Fruit fly (Drosophila melanogaster) whole organism, embryonic: ENCODE results near the gene thoc7.

ENCODE experiments used
- Atf-2 ChIP-seq: fragments of 200-800 bp; sonication (Bioruptor generic); optimal IDR thresholded peaks from 2 replicates; lab custom pipeline; 2016; ENCODE audit warnings: missing biosample characterization, missing genetic modification characterization
- BtbVII ChIP-seq: fragments of 200-800 bp; sonication (Bioruptor generic); optimal IDR thresholded peaks from 3 replicates; lab custom pipeline; 2017; ENCODE audit warnings: missing biosample characterization, mild to moderate bottlenecking, missing genetic modification characterization
- CG11504 ChIP-seq: fragments of 200-800 bp; sonication (Bioruptor generic); optimal IDR thresholded peaks from 3 replicates; lab custom pipeline; 2019; ENCODE audit warnings: missing biosample characterization, mild to moderate bottlenecking, missing genetic modification characterization, moderate library complexity
- CG11696 ChIP-seq: fragments of 200-800 bp; sonication (Bioruptor generic); IDR thresholded peaks from 2 replicates; pipeline ENCODE4 v1.3.6; 2022; ENCODE audit warnings: missing biosample characterization, missing genetic modification characterization
- CG12942 ChIP-seq: fragments of 200-800 bp; sonication (Bioruptor generic); optimal IDR thresholded peaks from 3 replicates; lab custom pipeline; 2016; ENCODE audit warnings: missing biosample characterization, missing genetic modification characterization
- CG13624 ChIP-seq: fragments of 200-800 bp; sonication (Bioruptor generic); optimal IDR thresholded peaks from 2 replicates; lab custom pipeline; 2016; ENCODE audit warnings: missing biosample characterization, missing genetic modification characterization
- CG13775 ChIP-seq: fragments of 200-800 bp; sonication (Bioruptor generic); optimal IDR thresholded peaks from 3 replicates; lab custom pipeline; 2017; ENCODE audit warnings: missing biosample characterization, mild to moderate bottlenecking, missing genetic modification characterization
- CG1603 ChIP-seq: fragments of 200-800 bp; sonication (Bioruptor generic); optimal IDR thresholded peaks from 2 replicates; lab custom pipeline; 2019; ENCODE audit warnings: missing biosample characterization, mild to moderate bottlenecking, missing genetic modification characterization, moderate library complexity
- CG17328 ChIP-seq: fragments of 200-800 bp; sonication (Bioruptor generic); IDR thresholded peaks from 2 replicates; pipeline ENCODE4 v1.3.6; 2022; ENCODE audit warnings: missing biosample characterization, missing genetic modification characterization
- CG17829 ChIP-seq: fragments of 200-800 bp; optimal IDR thresholded peaks from 2 replicates; lab custom pipeline; 2019; ENCODE audit warnings: missing biosample characterization, mild to moderate bottlenecking, missing genetic modification characterization, moderate library complexity
- CG1832 ChIP-seq: fragments of 200-800 bp; sonication (Bioruptor generic); optimal IDR thresholded peaks from 2 replicates; lab custom pipeline; 2017; ENCODE audit warnings: missing biosample characterization, mild to moderate bottlenecking, missing genetic modification characterization, inconsistent platforms
- CG2199 ChIP-seq: fragments of 200-800 bp; sonication (Bioruptor generic); IDR thresholded peaks from 3 replicates; pipeline ENCODE4 v1.3.6; 2022; ENCODE audit warnings: missing biosample characterization, missing genetic modification characterization
- CG4617 ChIP-seq: fragments of 200-800 bp; sonication (Bioruptor generic); optimal IDR thresholded peaks from 3 replicates; lab custom pipeline; 2016; ENCODE audit warnings: missing biosample characterization, missing genetic modification characterization, borderline replicate concordance
- CG6272 ChIP-seq: fragments of 200-800 bp; sonication (Bioruptor generic); IDR thresholded peaks from 2 replicates; pipeline ENCODE4 v1.3.6; 2022; ENCODE audit warnings: missing biosample characterization, missing genetic modification characterization
- CG6854 ChIP-seq: fragments of 200-800 bp; sonication (Bioruptor generic); optimal IDR thresholded peaks from 3 replicates; lab custom pipeline; 2017; ENCODE audit warnings: missing biosample characterization, mild to moderate bottlenecking, missing genetic modification characterization
- CG7928 ChIP-seq: fragments of 200-800 bp; sonication (Bioruptor generic); optimal IDR thresholded peaks from 2 replicates; lab custom pipeline; 2017; ENCODE audit warnings: missing biosample characterization, mild to moderate bottlenecking, missing genetic modification characterization
- CG8478 ChIP-seq: fragments of >200 bp; optimal IDR thresholded peaks from 2 replicates; lab custom pipeline; 2018
- CG8765 ChIP-seq: fragments of 200-800 bp; sonication (Bioruptor generic); IDR thresholded peaks from 2 replicates; pipeline ENCODE4 v1.3.6; 2022; ENCODE audit warnings: missing biosample characterization, missing genetic modification characterization
- Dip2 ChIP-seq: fragments of 200-800 bp; sonication (Bioruptor generic); IDR thresholded peaks from 2 replicates; pipeline ENCODE4 v1.3.6; 2022; ENCODE audit warnings: missing biosample characterization, missing genetic modification characterization
- Doc2 ChIP-seq: fragments of 200-800 bp; sonication (Bioruptor generic); IDR thresholded peaks from 2 replicates; pipeline ENCODE4 v1.3.6; 2022; ENCODE audit warnings: missing biosample characterization, missing genetic modification characterization
- E2f1 ChIP-seq: fragments of 200-800 bp; sonication (Bioruptor generic); IDR thresholded peaks from 2 replicates; pipeline ENCODE4 v1.3.6; 2022; ENCODE audit warnings: missing biosample characterization, missing genetic modification characterization
- Elba2 ChIP-seq: fragments of 200-800 bp; sonication (Bioruptor generic); optimal IDR thresholded peaks from 3 replicates; lab custom pipeline; 2016; ENCODE audit warnings: missing biosample characterization, missing genetic modification characterization
- HHEX ChIP-seq: fragments of 200-800 bp; sonication (Bioruptor generic); optimal IDR thresholded peaks from 3 replicates; lab custom pipeline; 2017; ENCODE audit warnings: missing biosample characterization, mild to moderate bottlenecking, missing genetic modification characterization, missing genetic modification reagents
- HLH4C ChIP-seq: fragments of 200-800 bp; sonication (Bioruptor generic); IDR thresholded peaks from 3 replicates; pipeline ENCODE4 v1.3.6; 2022; ENCODE audit warnings: missing biosample characterization, missing genetic modification characterization; ENCODE audit not compliant: partially characterized antibody
- HmgD ChIP-seq: fragments of 200-800 bp; sonication (Bioruptor generic); optimal IDR thresholded peaks from 3 replicates; lab custom pipeline; 2016; ENCODE audit warnings: missing biosample characterization, missing genetic modification characterization
- Max ChIP-seq: fragments of 200-800 bp; sonication (Bioruptor generic); optimal IDR thresholded peaks from 2 replicates; lab custom pipeline; 2016; ENCODE audit warnings: missing biosample characterization, mild to moderate bottlenecking, missing genetic modification characterization
- Med ChIP-seq: fragments of 200-800 bp; sonication (Bioruptor generic); peaks from one replicate; lab custom pipeline; 2016; ENCODE audit warnings: missing biosample characterization, missing genetic modification characterization, mild to moderate bottlenecking, inconsistent platforms, moderate library complexity
- Meics ChIP-seq: fragments of 200-800 bp; sonication (Bioruptor generic); optimal IDR thresholded peaks from 2 replicates; lab custom pipeline; 2017; ENCODE audit warnings: missing biosample characterization, mild to moderate bottlenecking, missing genetic modification characterization
- Mrtf ChIP-seq: fragments of 200-800 bp; sonication (Bioruptor generic); IDR thresholded peaks from 3 replicates; pipeline ENCODE4 v1.3.6; 2022; ENCODE audit warnings: missing biosample characterization, missing genetic modification characterization
- Neu2 ChIP-seq: fragments of 200-800 bp; sonication (Bioruptor generic); optimal IDR thresholded peaks from 3 replicates; lab custom pipeline; 2016; ENCODE audit warnings: missing biosample characterization, missing genetic modification characterization, borderline replicate concordance
- Rfx ChIP-seq: fragments of 200-800 bp; sonication (Bioruptor generic); IDR thresholded peaks from 2 replicates; pipeline ENCODE4 v1.3.6; 2022; ENCODE audit warnings: missing biosample characterization, missing genetic modification characterization
- Trl ChIP-seq, 3 experiments: fragments of >200 bp in 2 of 3; fragments of 200-800 bp in 1 of 3; sonication (Bioruptor generic) in 1 of 3; optimal IDR thresholded peaks; 2 replicates in 1 of 3; 3 replicates in 2 of 3; lab custom pipeline; 2016 to 2017; ENCODE audit warnings: missing biosample characterization in 1 of 3, missing genetic modification characterization in 1 of 3
- cwo ChIP-seq: fragments of 200-800 bp; sonication (Bioruptor generic); optimal IDR thresholded peaks from 3 replicates; lab custom pipeline; 2017; ENCODE audit warnings: missing biosample characterization, missing genetic modification characterization, mild to moderate bottlenecking, moderate library complexity, missing genetic modification reagents
- dmrt11E ChIP-seq: fragments of 200-800 bp; sonication (Bioruptor generic); optimal IDR thresholded peaks from 3 replicates; lab custom pipeline; 2018; ENCODE audit warnings: missing biosample characterization, mild to moderate bottlenecking, missing genetic modification characterization, moderate library complexity
- exex ChIP-seq: fragments of 200-800 bp; sonication (Bioruptor generic); optimal IDR thresholded peaks from 4 replicates; lab custom pipeline; 2018; ENCODE audit warnings: missing biosample characterization, mild to moderate bottlenecking, missing genetic modification characterization, moderate library complexity
- fd3F ChIP-seq: fragments of 200-800 bp; sonication (Bioruptor generic); optimal IDR thresholded peaks from 2 replicates; lab custom pipeline; 2018; ENCODE audit warnings: missing biosample characterization, mild to moderate bottlenecking, missing genetic modification characterization, moderate library complexity
- gfzf ChIP-seq: fragments of 200-800 bp; sonication (Bioruptor generic); optimal IDR thresholded peaks from 2 replicates; lab custom pipeline; 2016; ENCODE audit warnings: missing biosample characterization, mild to moderate bottlenecking, missing genetic modification characterization, moderate library complexity
- hbn ChIP-seq: fragments of 200-800 bp; sonication (Bioruptor generic); IDR thresholded peaks from 2 replicates; pipeline ENCODE4 v1.3.6; 2022; ENCODE audit warnings: missing biosample characterization, missing genetic modification characterization; ENCODE audit not compliant: partially characterized antibody
- klu ChIP-seq: fragments of 200-800 bp; sonication (Bioruptor generic); IDR thresholded peaks from 2 replicates; pipeline ENCODE4 v1.3.6; 2022; ENCODE audit warnings: missing biosample characterization, missing genetic modification characterization
- nerfin-2 ChIP-seq: fragments of 200-800 bp; sonication (Bioruptor generic); IDR thresholded peaks from 2 replicates; pipeline ENCODE4 v1.3.6; 2022; ENCODE audit warnings: missing biosample characterization, missing genetic modification characterization; ENCODE audit not compliant: partially characterized antibody
- otp ChIP-seq: fragments of 200-800 bp; sonication (Bioruptor generic); IDR thresholded peaks from 3 replicates; pipeline ENCODE4, ENCODE4 v1.3.6; 2022; ENCODE audit warnings: missing biosample characterization, missing genetic modification characterization
- sd ChIP-seq: fragments of 200-800 bp; sonication (Bioruptor generic); optimal IDR thresholded peaks from 3 replicates; lab custom pipeline; 2018; ENCODE audit warnings: missing biosample characterization, mild to moderate bottlenecking, missing genetic modification characterization, moderate library complexity
- sens-2 ChIP-seq: fragments of 200-800 bp; sonication (Bioruptor generic); IDR thresholded peaks from 2 replicates; pipeline ENCODE4 v1.3.6; 2022; ENCODE audit warnings: missing biosample characterization, missing genetic modification characterization
- seq ChIP-seq: fragments of 200-800 bp; sonication (Bioruptor generic); IDR thresholded peaks from 2 replicates; pipeline ENCODE4 v1.3.6; 2022; ENCODE audit warnings: missing biosample characterization, missing genetic modification characterization
- tna ChIP-seq: fragments of 200-800 bp; sonication (Bioruptor generic); IDR thresholded peaks from 2 replicates; pipeline ENCODE4 v1.3.6; 2022; ENCODE audit warnings: missing biosample characterization, missing genetic modification characterization; ENCODE audit not compliant: partially characterized antibody
- unpg ChIP-seq: fragments of 200-800 bp; sonication (Bioruptor generic); optimal IDR thresholded peaks from 3 replicates; lab custom pipeline; 2018; ENCODE audit warnings: missing biosample characterization, mild to moderate bottlenecking, missing genetic modification characterization, moderate library complexity
- zen2 ChIP-seq: fragments of 200-800 bp; sonication (Bioruptor generic); IDR thresholded peaks from 3 replicates; pipeline ENCODE4 v1.3.6; 2022; ENCODE audit warnings: missing biosample characterization, missing genetic modification characterization; ENCODE audit not compliant: partially characterized antibody

thoc7 gene

DNA sequence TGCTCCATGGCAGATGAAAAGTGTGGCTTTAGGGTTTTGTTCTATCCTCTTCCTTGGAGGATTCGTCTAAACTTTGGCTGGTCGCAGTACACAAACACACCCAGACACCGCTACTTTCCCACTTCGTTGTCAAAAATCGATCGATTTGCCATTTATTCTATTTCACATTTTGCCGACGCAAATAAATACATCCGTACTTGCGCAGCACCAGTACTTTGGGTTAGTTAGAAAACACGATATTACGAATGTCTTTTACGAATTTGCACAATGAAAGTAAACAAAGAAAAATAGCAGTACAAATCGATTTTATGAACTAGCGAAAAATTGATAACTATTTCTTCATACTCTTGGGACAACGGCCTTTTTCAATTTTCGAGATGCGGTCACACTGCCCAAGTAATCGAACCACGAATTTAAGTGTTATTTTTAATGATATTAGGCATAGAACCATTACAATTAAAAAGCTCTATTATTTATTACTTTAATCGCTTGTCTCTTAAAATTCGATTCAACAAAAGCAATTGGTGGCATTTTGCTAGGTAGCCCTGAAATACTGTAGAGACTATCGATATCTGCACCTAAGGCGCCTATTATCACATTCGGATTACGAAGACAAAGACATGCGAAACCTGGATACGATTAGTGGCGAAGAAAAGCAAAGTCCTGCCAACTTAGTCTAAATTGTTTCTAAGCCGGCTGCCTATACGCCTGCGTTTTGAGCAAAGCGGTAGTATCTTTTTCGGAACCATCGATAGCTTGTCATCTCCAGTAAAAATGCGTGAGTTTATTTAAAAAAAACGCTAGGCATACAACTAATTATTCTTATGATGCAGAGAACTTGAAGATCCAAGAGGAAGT lies 45.4 kb upstream of the thoc7 start, which contains the start of the genes DIP2 and wac (continued):
- TF ChIP-seq hbn (peak; percentile 85), CG17829 (tag; lab: Kevin White, UChicago) (peak; percentile 76), CG4617 (GFP tag; lab: Kevin White, UChicago) (peak; percentile 63), CG6854 (GFP tag; lab: Kevin White, UChicago) (peak; percentile 50), Meics (GFP tag; lab: Kevin White, UChicago) (no peak), sens-2 (GFP tag; lab: Robert Waterston, UW) (peak; percentile 45; the same call in 1 of the 2 replicates), CG2199 (GFP tag; lab: Robert Waterston, UW) (peak; percentile 75; the same call in 2 of the 3 replicates), fd3F (peak; percentile 4), CG1603 (tag; lab: Kevin White, UChicago) (peak; percentile 74), otp (GFP tag; lab: Robert Waterston, UW) (no peak; the same call in 2 of the 3 replicates), CG11504 (tag; lab: Kevin White, UChicago) (no peak), exex (tag; lab: Kevin White, UChicago) (no peak), unpg (GFP tag; lab: Kevin White, UChicago) (peak; percentile 55), Mrtf (GFP tag; lab: Robert Waterston, UW) (peak; percentile 42; the same call in 1 of the 3 replicates), seq (GFP tag; lab: Robert Waterston, UW) (no peak; the same call in 1 of the 2 replicates), Med (GFP tag; lab: Kevin White, UChicago) (peak; percentile 98), CG13775 (GFP tag; lab: Kevin White, UChicago) (peak; percentile 72), sd (peak; percentile 25), CG11696 (GFP tag; lab: Robert Waterston, UW) (0 out of 2 replicates have a peak, but pooled peaks have one; percentile 42), cwo (GFP tag; lab: Kevin White, UChicago) (peak; percentile 10), CG17328 (GFP tag; lab: Robert Waterston, UW) (peak; percentile 68), HHEX (GFP tag; lab: Kevin White, UChicago) (peak; percentile 11), CG6272 (GFP tag; lab: Robert Waterston, UW) (peak; percentile 77), HmgD (GFP tag; lab: Kevin White, UChicago) (peak; percentile 78), dmrt11E (tag; lab: Kevin White, UChicago) (peak; percentile 23), BtbVII (GFP tag; lab: Kevin White, UChicago) (peak; percentile 39), Elba2 (GFP tag; lab: Kevin White, UChicago) (peak; percentile 56), CG7928 (GFP tag; lab: Kevin White, UChicago) (peak; percentile 95), nerfin-2 (GFP tag; lab: Robert Waterston, UW) (peak; percentile 58), Max (GFP tag; lab: Kevin White, UChicago) (peak; percentile 70), zen2 (GFP tag; lab: Robert Waterston, UW) (peak; percentile 86), tna (GFP tag; lab: Robert Waterston, UW) (peak; percentile 86), E2f1 (no peak; the same call in none of the 2 replicates), Doc2 (GFP tag; lab: Robert Waterston, UW) (no peak), CG13624 (peak; percentile 88), Rfx (GFP tag; lab: Robert Waterston, UW) (peak; percentile 92), CG8765 (GFP tag; lab: Robert Waterston, UW) (0 out of 2 replicates have a peak, but pooled peaks have one; percentile 12), Neu2 (GFP tag; lab: Kevin White, UChicago) (peak; percentile 22), klu (GFP tag; lab: Robert Waterston, UW) (no peak), CG1832 (GFP tag; lab: Kevin White, UChicago) (no peak), CG8478 (no peak), Trl (optimal IDR thresholded peaks at IDR 0.05; lab: Kevin White, UChicago) (no peak), Trl (GFP tag; optimal IDR thresholded peaks at IDR 0.05; lab: Kevin White, UChicago) (peak; percentile 92), gfzf (GFP tag; lab: Kevin White, UChicago) (peak; percentile 89), CG12942 (peak; percentile 82), HLH4C (peak; percentile 86), Dip2 (no peak), Atf-2 (GFP tag; lab: Kevin White, UChicago) (peak; percentile 41)
